Worm (Caenorhabditis elegans) whole organism, L1 larva: ENCODE data around the gene sre-36.

Experiments
- C04F5.9 ChIP-seq: sonication (generic microtip); optimal IDR thresholded peaks from 2 replicates; lab custom pipeline; 2016; ENCODE audit warnings: missing genetic modification characterization, missing compliant biosample characterization
- C16A3.4 ChIP-seq: fragments of 150-350 bp; optimal IDR thresholded peaks from 2 replicates; lab custom pipeline; 2014; ENCODE audit warnings: missing biosample characterization, missing genetic modification characterization
- C34B4.2 ChIP-seq: sonication (generic microtip); optimal IDR thresholded peaks from 2 replicates; lab custom pipeline; 2017; ENCODE audit warnings: mild to moderate bottlenecking, missing genetic modification characterization, missing compliant biosample characterization
- F16B12.6 ChIP-seq: fragments of 150-350 bp; optimal IDR thresholded peaks from 2 replicates; lab custom pipeline; 2014; ENCODE audit warnings: missing biosample characterization, missing genetic modification characterization
- Y116A8C.19 ChIP-seq: sonication (generic microtip); optimal IDR thresholded peaks from 2 replicates; lab custom pipeline; 2016; ENCODE audit warnings: missing compliant biosample characterization, missing genetic modification characterization, borderline replicate concordance
- alr-1 ChIP-seq: fragments of 200-800 bp; sonication (Bioruptor generic); optimal IDR thresholded peaks from 2 replicates; lab custom pipeline; 2018; ENCODE audit warnings: borderline replicate concordance, mild to moderate bottlenecking, missing genetic modification characterization, missing compliant biosample characterization
- aly-2 ChIP-seq: fragments of 150-350 bp; optimal IDR thresholded peaks from 2 replicates; lab custom pipeline; 2014; ENCODE audit warnings: missing biosample characterization, missing genetic modification characterization
- ama-1 ChIP-seq: fragments of 150-350 bp; optimal IDR thresholded peaks from 2 replicates; lab custom pipeline; 2014
- ceh-63 ChIP-seq: fragments of 200-800 bp; sonication (Bioruptor generic); optimal IDR thresholded peaks from 2 replicates; lab custom pipeline; 2018; ENCODE audit warnings: mild to moderate bottlenecking, missing genetic modification characterization, missing compliant biosample characterization
- ceh-8 ChIP-seq: fragments of 200-800 bp; sonication (Bioruptor generic); optimal IDR thresholded peaks from 2 replicates; lab custom pipeline; 2018; ENCODE audit warnings: mild to moderate bottlenecking, missing genetic modification characterization, moderate library complexity, missing compliant biosample characterization
- ceh-82 ChIP-seq, 3 experiments: fragments of 150-350 bp in 1 of 3; sonication (generic microtip) in 2 of 3; optimal IDR thresholded peaks; 2 replicates each; lab custom pipeline; 2014 to 2017; ENCODE audit warnings: missing biosample characterization in 3 of 3, missing genetic modification characterization in 3 of 3
- egl-27 ChIP-seq, 2 experiments: fragments of 150-350 bp in 1 of 2; sonication (generic microtip); optimal IDR thresholded peaks; 3 replicates each; lab custom pipeline; 2017 to 2018; ENCODE audit warnings: missing biosample characterization in 2 of 2, missing genetic modification characterization in 2 of 2, missing genetic modification reagents in 2 of 2
- elt-2 ChIP-seq: sonication (generic microtip); optimal IDR thresholded peaks from 2 replicates; lab custom pipeline; 2016; ENCODE audit warnings: missing genetic modification characterization, mild to moderate bottlenecking, inconsistent platforms, missing compliant biosample characterization, missing genetic modification reagents
- elt-3 ChIP-seq, 6 experiments: fragments of 150-350 bp in 1 of 6; sonication (generic microtip); optimal IDR thresholded peaks; 2 replicates each; lab custom pipeline; 2017 to 2018; ENCODE audit warnings: missing biosample characterization in 6 of 6, missing genetic modification characterization in 6 of 6, inconsistent platforms in 1 of 6
- ets-5 ChIP-seq: fragments of 200-800 bp; sonication (Bioruptor generic); IDR thresholded peaks from 2 replicates; pipeline ENCODE4 v1.3.6; 2022; ENCODE audit warnings: missing genetic modification characterization, missing compliant biosample characterization
- fkh-8 ChIP-seq: sonication (generic microtip); optimal IDR thresholded peaks from 2 replicates; lab custom pipeline; 2016; ENCODE audit warnings: mild to moderate bottlenecking, missing genetic modification characterization, missing compliant biosample characterization
- fos-1 ChIP-seq: fragments of 150-350 bp; optimal IDR thresholded peaks from 2 replicates; lab custom pipeline; 2014; ENCODE audit warnings: missing biosample characterization, missing genetic modification characterization
- grh-1 ChIP-seq: fragments of 200-800 bp; sonication (Bioruptor generic); IDR thresholded peaks from 2 replicates; pipeline ENCODE4 v1.3.6; 2022; ENCODE audit warnings: missing genetic modification reagents, missing genetic modification characterization, missing compliant biosample characterization
- hlh-4 ChIP-seq: sonication (generic microtip); optimal IDR thresholded peaks from 2 replicates; lab custom pipeline; 2016; ENCODE audit warnings: mild to moderate bottlenecking, missing genetic modification characterization, missing compliant biosample characterization
- hpl-2 ChIP-seq: fragments of 150-350 bp; optimal IDR thresholded peaks from 2 replicates; lab custom pipeline; 2014; ENCODE audit warnings: missing biosample characterization, missing genetic modification reagents, missing genetic modification characterization
- lin-14 ChIP-seq: fragments of 200-800 bp; sonication (Bioruptor generic); optimal IDR thresholded peaks from 2 replicates; lab custom pipeline; 2018; ENCODE audit warnings: mild to moderate bottlenecking, missing genetic modification characterization, moderate library complexity, missing compliant biosample characterization
- lir-3 ChIP-seq: sonication (generic microtip); optimal IDR thresholded peaks from 2 replicates; lab custom pipeline; 2016; ENCODE audit warnings: mild to moderate bottlenecking, missing genetic modification characterization, moderate library complexity, missing compliant biosample characterization; ENCODE audit not compliant: poor library complexity
- lsy-2 ChIP-seq, 2 experiments: fragments of 150-350 bp; optimal IDR thresholded peaks; 2 replicates each; lab custom pipeline; 2014; ENCODE audit warnings: missing biosample characterization in 2 of 2, missing genetic modification characterization in 2 of 2
- mab-9 ChIP-seq: fragments of 200-800 bp; sonication (Bioruptor generic); IDR thresholded peaks from 2 replicates; pipeline ENCODE4 v1.3.6; 2022; ENCODE audit warnings: missing genetic modification reagents, missing genetic modification characterization, missing compliant biosample characterization
- mdl-1 ChIP-seq, 2 experiments: fragments of 150-350 bp; optimal IDR thresholded peaks; 2 replicates each; lab custom pipeline; 2014 to 2017; ENCODE audit warnings: missing biosample characterization in 2 of 2, missing genetic modification characterization in 2 of 2, inconsistent platforms in 1 of 2
- nhr-11 ChIP-seq: fragments of 150-350 bp; optimal IDR thresholded peaks from 2 replicates; lab custom pipeline; 2014; ENCODE audit warnings: missing biosample characterization, missing genetic modification characterization
- nhr-12 ChIP-seq: sonication (generic microtip); optimal IDR thresholded peaks from 2 replicates; lab custom pipeline; 2017; ENCODE audit warnings: missing biosample characterization, missing genetic modification characterization
- nhr-19 ChIP-seq: fragments of 200-800 bp; sonication (Bioruptor generic); conservative IDR thresholded peaks from 2 replicates; pipeline ENCODE4 v1.3.6; 2022; ENCODE audit warnings: missing genetic modification characterization, missing compliant biosample characterization
- nhr-237 ChIP-seq: fragments of 150-350 bp; optimal IDR thresholded peaks from 2 replicates; lab custom pipeline; 2014; ENCODE audit warnings: missing biosample characterization, missing genetic modification characterization
- nhr-28 ChIP-seq: fragments of 150-350 bp; optimal IDR thresholded peaks from 2 replicates; lab custom pipeline; 2014; ENCODE audit warnings: missing biosample characterization, missing genetic modification characterization
- nhr-47 ChIP-seq: sonication (generic microtip); optimal IDR thresholded peaks from 2 replicates; lab custom pipeline; 2016; ENCODE audit warnings: mild to moderate bottlenecking, missing genetic modification characterization, moderate library complexity, missing compliant biosample characterization
- nhr-71 ChIP-seq: sonication (generic microtip); optimal IDR thresholded peaks from 2 replicates; lab custom pipeline; 2016; ENCODE audit warnings: mild to moderate bottlenecking, missing genetic modification characterization, moderate library complexity, missing compliant biosample characterization
- nhr-76 ChIP-seq: sonication (generic microtip); optimal IDR thresholded peaks from 2 replicates; lab custom pipeline; 2017; ENCODE audit warnings: missing biosample characterization, missing genetic modification characterization
- nhr-84 ChIP-seq: sonication (generic microtip); optimal IDR thresholded peaks from 2 replicates; lab custom pipeline; 2017; ENCODE audit warnings: missing biosample characterization, missing genetic modification characterization
- nhr-85 ChIP-seq: sonication (generic microtip); peaks from one replicate; lab custom pipeline; 2016; ENCODE audit warnings: missing genetic modification characterization, inconsistent platforms, missing compliant biosample characterization
- pag-3 ChIP-seq: sonication (generic microtip); optimal IDR thresholded peaks from 2 replicates; lab custom pipeline; 2017; ENCODE audit warnings: missing genetic modification characterization, mild to moderate bottlenecking, missing compliant biosample characterization, antibody characterized with exemption, borderline replicate concordance; ENCODE audit not compliant: insufficient read depth
- pax-3 ChIP-seq: fragments of 200-800 bp; sonication (Bioruptor generic); optimal IDR thresholded peaks from 2 replicates; lab custom pipeline; 2018; ENCODE audit warnings: mild to moderate bottlenecking, missing genetic modification characterization, moderate library complexity, missing compliant biosample characterization
- pqm-1 ChIP-seq: sonication (generic microtip); optimal IDR thresholded peaks from 3 replicates; lab custom pipeline; 2017; ENCODE audit warnings: missing biosample characterization, missing genetic modification characterization
- rnt-1 ChIP-seq: sonication (generic microtip); optimal IDR thresholded peaks from 2 replicates; lab custom pipeline; 2016; ENCODE audit warnings: mild to moderate bottlenecking, missing genetic modification characterization, moderate library complexity, missing compliant biosample characterization
- snu-23 ChIP-seq: sonication (generic microtip); optimal IDR thresholded peaks from 2 replicates; lab custom pipeline; 2016; ENCODE audit warnings: missing genetic modification characterization, missing compliant biosample characterization
- sox-4 ChIP-seq: sonication (generic microtip); optimal IDR thresholded peaks from 2 replicates; lab custom pipeline; 2016; ENCODE audit warnings: missing genetic modification characterization, missing compliant biosample characterization
- sup-37 ChIP-seq: fragments of 200-800 bp; sonication (Bioruptor generic); optimal IDR thresholded peaks from 2 replicates; lab custom pipeline; 2018; ENCODE audit warnings: mild to moderate bottlenecking, missing genetic modification characterization, missing compliant biosample characterization
- swsn-7 ChIP-seq: sonication (generic microtip); optimal IDR thresholded peaks from 2 replicates; lab custom pipeline; 2016; ENCODE audit warnings: missing genetic modification characterization, missing compliant biosample characterization
- tlp-1 ChIP-seq: fragments of 150-350 bp; optimal IDR thresholded peaks from 2 replicates; lab custom pipeline; 2014; ENCODE audit warnings: missing biosample characterization, missing genetic modification characterization
- unc-86 ChIP-seq: sonication (generic microtip); optimal IDR thresholded peaks from 2 replicates; lab custom pipeline; 2016; ENCODE audit warnings: missing genetic modification characterization, missing compliant biosample characterization
- unc-98 ChIP-seq: fragments of 200-800 bp; sonication (Bioruptor generic); IDR thresholded peaks from 2 replicates; pipeline ENCODE4 v1.3.6; 2022; ENCODE audit warnings: missing genetic modification characterization, missing compliant biosample characterization
- ztf-4 ChIP-seq: fragments of 150-350 bp; optimal IDR thresholded peaks from 2 replicates; lab custom pipeline; 2014; ENCODE audit warnings: missing biosample characterization, missing genetic modification characterization

The sre-36 gene

DNA sequence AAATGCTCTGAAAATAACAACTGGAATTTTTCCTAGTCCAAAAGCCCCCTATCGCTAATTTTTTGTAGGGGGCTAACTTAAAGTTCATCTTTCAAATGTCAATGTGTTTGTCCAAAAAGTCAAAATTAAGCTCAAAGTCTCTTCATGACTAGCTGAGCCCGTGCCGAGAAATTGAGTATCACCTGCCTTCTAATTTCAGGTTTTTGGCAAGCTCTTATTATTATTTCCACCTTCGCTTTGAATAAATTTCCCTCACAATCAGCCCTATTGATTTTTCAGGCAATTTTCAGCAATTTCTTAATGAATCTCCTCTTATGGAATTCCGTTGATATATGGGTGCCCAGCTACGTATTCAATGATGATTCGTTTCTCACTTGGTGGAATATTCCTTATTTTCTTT, at the start of gene sre-36:
Gene sre-36, plus strand, starts transcription at position 301 of the 400 bp plus-strand sequence.
- TF ChIP-seq nhr-237 (tag; lab: Kevin White, UChicago) (no peak), unc-86 (tag; lab: Kevin White, UChicago) (no peak)

DNA sequence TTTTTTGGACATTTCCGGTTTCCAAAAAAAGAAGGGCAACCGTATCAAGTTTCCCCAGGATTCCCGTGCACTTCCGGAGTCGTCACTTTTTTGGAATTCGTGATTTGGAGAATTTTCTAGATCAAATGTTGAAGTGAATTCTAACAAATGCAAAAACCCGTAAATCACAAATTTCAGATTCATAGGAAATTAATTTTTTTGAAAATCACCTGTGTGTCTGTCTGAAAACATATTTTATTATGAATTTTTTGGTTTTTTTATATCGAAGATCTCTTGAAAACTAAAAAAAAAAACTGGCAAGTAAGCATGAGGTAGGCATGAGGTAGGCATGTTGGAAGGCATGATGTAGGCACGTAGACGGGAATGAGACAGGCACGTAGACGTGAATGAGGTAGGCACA, 49.4 kb upstream of the sre-36 start:
- TF ChIP-seq hlh-4 (tag; lab: Kevin White, UChicago): peak; percentile 69
- TF ChIP-seq pqm-1 (tag; lab: Kevin White, UChicago): no peak
- TF ChIP-seq, all 84 proteins: peak for 1

DNA sequence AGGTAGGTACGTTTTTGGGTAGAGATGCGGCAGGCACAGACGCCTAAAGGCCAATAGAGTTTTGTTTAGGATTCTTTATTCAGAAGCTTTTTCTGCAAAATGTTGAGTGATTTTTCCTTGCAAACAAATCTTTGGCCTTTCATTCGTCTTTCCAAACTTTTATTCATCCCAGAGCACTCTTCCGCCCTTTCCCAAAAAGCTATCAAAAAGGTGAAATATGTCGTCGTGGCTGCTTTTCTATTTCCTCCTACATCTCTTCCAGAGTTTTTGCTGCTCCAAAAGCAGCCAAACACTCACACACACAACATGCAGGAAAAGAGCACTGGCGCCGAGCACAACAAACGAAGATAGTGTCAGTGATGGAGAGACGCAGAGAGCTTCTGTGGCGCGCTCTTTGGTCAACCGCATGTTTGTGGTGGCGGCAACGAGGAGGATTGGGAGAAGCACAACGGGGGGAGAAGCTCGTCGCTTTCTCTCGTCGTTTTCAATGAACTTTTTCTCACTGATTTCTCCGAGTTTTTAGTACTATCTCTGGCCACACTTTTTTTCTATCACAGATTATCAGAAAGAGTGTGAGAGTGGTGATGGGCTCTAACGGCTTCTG, 48.6 kb upstream of the sre-36 start:
- TF ChIP-seq grh-1 (GFP tag; lab: Robert Waterston, UW) (no peak), nhr-47 (tag; lab: Kevin White, UChicago) (peak; percentile 67), hlh-4 (tag; lab: Kevin White, UChicago) (no peak), lsy-2 (tag; optimal IDR thresholded peaks at IDR 0.05; lab: Kevin White, UChicago) (peak in 1 of 2 experiments; percentile 55), nhr-28 (no peak), ceh-63 (GFP tag; lab: Kevin White, UChicago) (no peak), nhr-76 (tag; lab: Kevin White, UChicago) (no peak), rnt-1 (peak; percentile 87), nhr-84 (no peak), ztf-4 (no peak), nhr-12 (tag; lab: Kevin White, UChicago) (no peak), unc-86 (tag; lab: Kevin White, UChicago) (peak; percentile 39), elt-2 (tag; lab: Kevin White, UChicago) (peak; percentile 39), sox-4 (tag; lab: Kevin White, UChicago) (no peak), aly-2 (tag; lab: Kevin White, UChicago) (no peak), nhr-11 (no peak), sup-37 (GFP tag; lab: Kevin White, UChicago) (no peak), pax-3 (peak; percentile 22), nhr-85 (tag; lab: Kevin White, UChicago) (peak; percentile 40), snu-23 (GFP tag; lab: Kevin White, UChicago) (peak; percentile 48), alr-1 (tag; lab: Kevin White, UChicago) (no peak), ceh-82 (tag; optimal IDR thresholded peaks at IDR 0.05; lab: Kevin White, UChicago) (peak in 2 of 3 experiments; percentile 7 to 72), elt-3 (tag; optimal IDR thresholded peaks at IDR 0.05; lab: Kevin White, UChicago) (no peak), hpl-2 (GFP tag; lab: Kevin White, UChicago) (no peak), C34B4.2 (tag; lab: Kevin White, UChicago) (no peak), C16A3.4 (tag; lab: Kevin White, UChicago) (no peak), nhr-71 (tag; lab: Kevin White, UChicago) (peak; percentile 69), ceh-8 (GFP tag; lab: Kevin White, UChicago) (no peak), nhr-237 (tag; lab: Kevin White, UChicago) (no peak), pag-3 (tag; lab: Kevin White, UChicago) (no peak), F16B12.6 (tag; lab: Kevin White, UChicago) (no peak), egl-27 (tag; optimal IDR thresholded peaks at IDR 0.05; lab: Kevin White, UChicago) (no peak), ama-1 (lab: Kevin White, UChicago) (no peak), swsn-7 (peak; percentile 60), C04F5.9 (tag; lab: Kevin White, UChicago) (no peak), lir-3 (tag; lab: Kevin White, UChicago) (no peak), fos-1 (tag; lab: Kevin White, UChicago) (no peak), ets-5 (GFP tag; lab: Robert Waterston, UW) (no peak), mdl-1 (tag; optimal IDR thresholded peaks at IDR 0.05; lab: Kevin White, UChicago) (peak in 1 of 2 experiments; percentile 39), nhr-19 (GFP tag; lab: Robert Waterston, UW) (peak; percentile 64), mab-9 (GFP tag; lab: Robert Waterston, UW) (no peak), Y116A8C.19 (tag; lab: Kevin White, UChicago) (no peak), unc-98 (no peak), fkh-8 (tag; lab: Kevin White, UChicago) (peak; percentile 87), tlp-1 (no peak), lin-14 (GFP tag; lab: Kevin White, UChicago) (peak; percentile 89)
